Fruit fly (Drosophila melanogaster) whole organism, embryonic: Measurements from ENCODE around the gene P5cr-2.

Experiments
- Awh ChIP-seq: fragments of 200-800 bp; sonication (Bioruptor generic); IDR thresholded peaks from 2 replicates; pipeline ENCODE4, ENCODE4 v1.3.6; 2022; ENCODE audit warnings: missing biosample characterization, missing genetic modification characterization
- CG10267 ChIP-seq: fragments of 200-800 bp; sonication (Bioruptor generic); optimal IDR thresholded peaks from 2 replicates; lab custom pipeline; 2018; ENCODE audit warnings: missing biosample characterization, mild to moderate bottlenecking, missing genetic modification characterization, moderate library complexity
- CG11085 ChIP-seq: fragments of 200-800 bp; sonication (Bioruptor generic); IDR thresholded peaks from 2 replicates; pipeline ENCODE4 v1.3.6; 2022; ENCODE audit warnings: missing biosample characterization, missing genetic modification characterization
- CG14710 ChIP-seq: fragments of 200-800 bp; sonication (Bioruptor generic); optimal IDR thresholded peaks from 3 replicates; lab custom pipeline; 2019; ENCODE audit warnings: missing biosample characterization, mild to moderate bottlenecking, missing genetic modification characterization, moderate library complexity
- CG14965 ChIP-seq: fragments of 200-800 bp; sonication (Bioruptor generic); optimal IDR thresholded peaks from 2 replicates; lab custom pipeline; 2016; ENCODE audit warnings: missing biosample characterization, missing genetic modification characterization, borderline replicate concordance
- CG1529 ChIP-seq: fragments of 200-800 bp; sonication (Bioruptor generic); optimal IDR thresholded peaks from 3 replicates; lab custom pipeline; 2018; ENCODE audit warnings: missing biosample characterization, missing genetic modification characterization
- CG15514 ChIP-seq: fragments of 200-800 bp; sonication (Bioruptor generic); optimal IDR thresholded peaks from 3 replicates; lab custom pipeline; 2017; ENCODE audit warnings: missing biosample characterization, missing genetic modification characterization, mild to moderate bottlenecking, moderate library complexity, missing genetic modification reagents
- CG1603 ChIP-seq: fragments of 200-800 bp; sonication (Bioruptor generic); optimal IDR thresholded peaks from 2 replicates; lab custom pipeline; 2019; ENCODE audit warnings: missing biosample characterization, mild to moderate bottlenecking, missing genetic modification characterization, moderate library complexity
- CG17359 ChIP-seq: fragments of 200-800 bp; sonication (Bioruptor generic); optimal IDR thresholded peaks from 3 replicates; lab custom pipeline; 2018; ENCODE audit warnings: missing biosample characterization, mild to moderate bottlenecking, missing genetic modification characterization, moderate library complexity
- CG31388 ChIP-seq: fragments of 200-800 bp; sonication (Bioruptor generic); optimal IDR thresholded peaks from 2 replicates; lab custom pipeline; 2016; ENCODE audit warnings: missing biosample characterization, missing genetic modification characterization
- CG31441 ChIP-seq: fragments of 200-800 bp; sonication (Bioruptor generic); IDR thresholded peaks from 2 replicates; pipeline ENCODE4 v1.3.6; 2022; ENCODE audit warnings: missing biosample characterization, missing genetic modification characterization
- CG32532 ChIP-seq: fragments of 200-800 bp; sonication (Bioruptor generic); IDR thresholded peaks from 2 replicates; pipeline ENCODE4 v1.3.6; 2022; ENCODE audit warnings: missing biosample characterization, missing genetic modification characterization
- CG34224 ChIP-seq: fragments of 200-800 bp; sonication (Bioruptor generic); IDR thresholded peaks from 3 replicates; pipeline ENCODE4 v1.3.6; 2022; ENCODE audit warnings: missing biosample characterization, missing genetic modification characterization; ENCODE audit not compliant: partially characterized antibody
- CG3847 ChIP-seq: fragments of 200-800 bp; sonication (Bioruptor generic); IDR thresholded peaks from 2 replicates; pipeline ENCODE4 v1.3.6; 2022; ENCODE audit warnings: missing biosample characterization, missing genetic modification characterization
- CG4282 ChIP-seq: fragments of 200-800 bp; sonication (Bioruptor generic); optimal IDR thresholded peaks from 2 replicates; lab custom pipeline; 2016; ENCODE audit warnings: missing biosample characterization, missing genetic modification characterization
- CG6654 ChIP-seq: fragments of 200-800 bp; sonication (Bioruptor generic); optimal IDR thresholded peaks from 2 replicates; lab custom pipeline; 2017; ENCODE audit warnings: missing biosample characterization, mild to moderate bottlenecking, missing genetic modification characterization
- CG6791 ChIP-seq: fragments of 200-800 bp; sonication (Bioruptor generic); IDR thresholded peaks from 3 replicates; pipeline ENCODE4 v1.3.6; 2022; ENCODE audit warnings: missing biosample characterization, missing genetic modification characterization; ENCODE audit not compliant: partially characterized antibody
- CG7271 ChIP-seq: fragments of 200-800 bp; sonication (Bioruptor generic); optimal IDR thresholded peaks from 2 replicates; lab custom pipeline; 2018; ENCODE audit warnings: missing biosample characterization, mild to moderate bottlenecking, missing genetic modification characterization, moderate library complexity
- CG8281 ChIP-seq: fragments of 200-800 bp; sonication (Bioruptor generic); optimal IDR thresholded peaks from 2 replicates; lab custom pipeline; 2018; ENCODE audit warnings: missing biosample characterization, mild to moderate bottlenecking, missing genetic modification characterization, moderate library complexity
- Doc3 ChIP-seq: fragments of 200-800 bp; sonication (Bioruptor generic); IDR thresholded peaks from 3 replicates; pipeline ENCODE4 v1.3.6; 2022; ENCODE audit warnings: missing biosample characterization, missing genetic modification characterization; ENCODE audit not compliant: partially characterized antibody
- Ets97D ChIP-seq: fragments of 200-800 bp; sonication (Bioruptor generic); optimal IDR thresholded peaks from 3 replicates; lab custom pipeline; 2016; ENCODE audit warnings: missing biosample characterization, missing genetic modification characterization
- HmgZ ChIP-seq: fragments of 200-800 bp; sonication (Bioruptor generic); optimal IDR thresholded peaks from 2 replicates; lab custom pipeline; 2018; ENCODE audit warnings: missing biosample characterization, mild to moderate bottlenecking, missing genetic modification characterization
- NFAT ChIP-seq: fragments of 200-800 bp; sonication (Bioruptor generic); IDR thresholded peaks from 2 replicates; pipeline ENCODE4 v1.3.6; 2022; ENCODE audit warnings: missing biosample characterization, missing genetic modification characterization
- al ChIP-seq: fragments of 200-800 bp; sonication (Bioruptor generic); IDR thresholded peaks from 2 replicates; pipeline ENCODE4 v1.3.6; 2022; ENCODE audit warnings: missing biosample characterization, missing genetic modification characterization
- bcd ChIP-seq: fragments of 200-800 bp; sonication (Bioruptor generic); optimal IDR thresholded peaks from 2 replicates; lab custom pipeline; 2017; ENCODE audit warnings: missing biosample characterization, mild to moderate bottlenecking, missing genetic modification characterization
- corto ChIP-seq: fragments of 200-800 bp; sonication (Bioruptor generic); optimal IDR thresholded peaks from 2 replicates; lab custom pipeline; 2016; ENCODE audit warnings: missing biosample characterization, mild to moderate bottlenecking, missing genetic modification characterization, moderate library complexity
- croc ChIP-seq: fragments of 200-800 bp; sonication (Bioruptor generic); conservative IDR thresholded peaks from 3 replicates; pipeline ENCODE4 v1.3.6; 2022; ENCODE audit warnings: missing biosample characterization, missing genetic modification characterization
- exex ChIP-seq: fragments of 200-800 bp; sonication (Bioruptor generic); optimal IDR thresholded peaks from 4 replicates; lab custom pipeline; 2018; ENCODE audit warnings: missing biosample characterization, mild to moderate bottlenecking, missing genetic modification characterization, moderate library complexity
- fd96Cb ChIP-seq: fragments of 200-800 bp; sonication (Bioruptor generic); optimal IDR thresholded peaks from 2 replicates; lab custom pipeline; 2018; ENCODE audit warnings: missing biosample characterization, mild to moderate bottlenecking, missing genetic modification characterization, moderate library complexity
- gem ChIP-seq: fragments of 200-800 bp; sonication (Bioruptor generic); optimal IDR thresholded peaks from 2 replicates; lab custom pipeline; 2019; ENCODE audit warnings: missing biosample characterization, mild to moderate bottlenecking, missing genetic modification characterization, moderate library complexity
- klu ChIP-seq: fragments of 200-800 bp; sonication (Bioruptor generic); IDR thresholded peaks from 2 replicates; pipeline ENCODE4 v1.3.6; 2022; ENCODE audit warnings: missing biosample characterization, missing genetic modification characterization
- mirr ChIP-seq: fragments of 200-800 bp; sonication (Bioruptor generic); optimal IDR thresholded peaks from 3 replicates; lab custom pipeline; 2018; ENCODE audit warnings: missing biosample characterization, mild to moderate bottlenecking, missing genetic modification characterization
- peb ChIP-seq: fragments of 200-800 bp; sonication (Bioruptor generic); IDR thresholded peaks from 2 replicates; pipeline ENCODE4 v1.3.6; 2022; ENCODE audit warnings: missing biosample characterization, missing genetic modification characterization
- sens ChIP-seq: fragments of 200-800 bp; sonication (Bioruptor generic); peaks from one replicate; lab custom pipeline; 2016; ENCODE audit warnings: missing biosample characterization, missing genetic modification characterization
- sima ChIP-seq: fragments of 200-800 bp; sonication (Bioruptor generic); optimal IDR thresholded peaks from 2 replicates; lab custom pipeline; 2016; ENCODE audit warnings: missing biosample characterization, missing genetic modification characterization
- slou ChIP-seq: fragments of 200-800 bp; sonication (Bioruptor generic); optimal IDR thresholded peaks from 3 replicates; lab custom pipeline; 2016; ENCODE audit warnings: missing biosample characterization, missing genetic modification characterization
- stwl ChIP-seq: fragments of 200-800 bp; sonication (Bioruptor generic); optimal IDR thresholded peaks from 3 replicates; lab custom pipeline; 2018; ENCODE audit warnings: missing biosample characterization, mild to moderate bottlenecking, missing genetic modification characterization, moderate library complexity
- unc-4 ChIP-seq: fragments of 200-800 bp; sonication (Bioruptor generic); IDR thresholded peaks from 2 replicates; pipeline ENCODE4 v1.3.6; 2022; ENCODE audit warnings: missing biosample characterization, missing genetic modification characterization; ENCODE audit not compliant: partially characterized antibody

Gene P5cr-2

dm6 chr3R:17546115-17546705 is 11.6 kb downstream of the P5cr-2 start, which contains the start of gene Prx3 (continued):
- TF ChIP-seq CG1603 (tag; lab: Kevin White, UChicago): no peak
- TF ChIP-seq al (GFP tag; lab: Robert Waterston, UW): no peak
- TF ChIP-seq CG11085: no peak
- peak; percentile 32; the same call in 2 of the 3 replicates for TF ChIP-seq CG34224 (GFP tag; lab: Robert Waterston, UW)
- no peak for TF ChIP-seq CG17359 (tag; lab: Kevin White, UChicago)
- 0 out of 3 replicates have a peak, but pooled peaks have one; percentile 34 for TF ChIP-seq Doc3 (GFP tag; lab: Robert Waterston, UW)
- no peak for TF ChIP-seq fd96Cb (tag; lab: Kevin White, UChicago)
- peak; percentile 38; the same call in 1 of the 3 replicates for TF ChIP-seq CG6791 (GFP tag; lab: Robert Waterston, UW)
- TF ChIP-seq croc: no peak
- TF ChIP-seq CG14965 (GFP tag; lab: Kevin White, UChicago): no peak
- TF ChIP-seq CG31441 (GFP tag; lab: Robert Waterston, UW): no peak
- TF ChIP-seq CG7271 (tag; lab: Kevin White, UChicago): no peak
- TF ChIP-seq CG1529 (GFP tag; lab: Kevin White, UChicago): no peak
- peak; percentile 27 for TF ChIP-seq sens
- no peak for TF ChIP-seq CG4282 (GFP tag; lab: Kevin White, UChicago)
- peak; percentile 22 for TF ChIP-seq Ets97D
- no peak for TF ChIP-seq bcd (GFP tag; lab: Kevin White, UChicago)
- no peak for TF ChIP-seq CG31388
- 0 out of 2 replicates have a peak, but pooled peaks have one; percentile 37 for TF ChIP-seq unc-4 (GFP tag; lab: Robert Waterston, UW)
- TF ChIP-seq mirr (GFP tag; lab: Kevin White, UChicago): no peak
- no peak for TF ChIP-seq CG6654 (GFP tag; lab: Kevin White, UChicago)
- TF ChIP-seq CG10267 (tag; lab: Kevin White, UChicago): peak; percentile 1
- TF ChIP-seq CG15514: peak; percentile 12
- TF ChIP-seq exex (tag; lab: Kevin White, UChicago): no peak
- TF ChIP-seq slou (GFP tag; lab: Kevin White, UChicago): no peak
- TF ChIP-seq gem (tag; lab: Kevin White, UChicago): no peak
- peak; percentile 84 for TF ChIP-seq stwl (tag; lab: Kevin White, UChicago)
- TF ChIP-seq HmgZ: peak; percentile 5
- no peak for TF ChIP-seq CG3847
- TF ChIP-seq corto (GFP tag; lab: Kevin White, UChicago): no peak
- no peak for TF ChIP-seq sima (GFP tag; lab: Kevin White, UChicago)
- TF ChIP-seq klu: no peak
- TF ChIP-seq peb (GFP tag; lab: Robert Waterston, UW): no peak

DNA sequence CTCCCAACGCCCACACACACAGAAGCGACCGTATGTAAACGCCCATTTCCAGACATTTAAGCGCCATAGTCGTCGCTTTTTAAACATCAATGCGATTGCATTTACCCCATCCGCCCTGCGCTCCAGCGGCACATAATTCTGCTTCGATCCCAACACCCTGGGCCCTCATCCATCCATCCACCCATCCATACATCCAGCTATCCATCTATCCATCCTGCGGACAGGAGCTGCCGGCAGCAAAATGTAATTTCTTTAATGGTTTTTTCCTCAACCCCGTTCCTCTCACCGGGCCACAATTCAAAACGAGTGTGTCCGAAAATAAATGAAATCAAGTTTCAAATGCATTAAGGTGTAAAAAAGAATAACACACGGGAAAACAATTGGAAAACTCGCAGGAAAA is 15.4 kb downstream of the P5cr-2 start:
- TF ChIP-seq CG11085 (0 out of 2 replicates have a peak, but pooled peaks have one; percentile 23), Awh (GFP tag; lab: Robert Waterston, UW) (no peak), CG14710 (tag; lab: Kevin White, UChicago) (no peak), NFAT (GFP tag; lab: Robert Waterston, UW) (0 out of 2 replicates have a peak, but pooled peaks have one; percentile 13), sens (peak; percentile 26), CG10267 (tag; lab: Kevin White, UChicago) (no peak), CG8281 (peak; percentile 92), CG32532 (GFP tag; lab: Robert Waterston, UW) (0 out of 2 replicates have a peak, but pooled peaks have one; percentile 9)
- TF ChIP-seq, all 482 proteins: peak for 5
